Fruit fly (Drosophila melanogaster) whole organism, embryonic: ENCODE measurements around the gene eIF4G2.

Experiments used
- Antp ChIP-seq: fragments of 200-800 bp; sonication (Bioruptor generic); optimal IDR thresholded peaks from 3 replicates; lab custom pipeline; 2016; ENCODE audit warnings: missing biosample characterization, missing genetic modification characterization
- Bdp1 ChIP-seq: fragments of 200-800 bp; sonication (Bioruptor generic); optimal IDR thresholded peaks from 3 replicates; lab custom pipeline; 2016; ENCODE audit warnings: missing biosample characterization, missing genetic modification characterization
- BtbVII ChIP-seq: fragments of 200-800 bp; sonication (Bioruptor generic); optimal IDR thresholded peaks from 3 replicates; lab custom pipeline; 2017; ENCODE audit warnings: missing biosample characterization, mild to moderate bottlenecking, missing genetic modification characterization
- CG10147 ChIP-seq: fragments of 200-800 bp; sonication (Bioruptor generic); optimal IDR thresholded peaks from 2 replicates; lab custom pipeline; 2019; ENCODE audit warnings: missing biosample characterization, mild to moderate bottlenecking, missing genetic modification characterization, moderate library complexity
- CG10274 ChIP-seq: fragments of 200-800 bp; sonication (Bioruptor generic); optimal IDR thresholded peaks from 3 replicates; lab custom pipeline; 2017; ENCODE audit warnings: missing biosample characterization, mild to moderate bottlenecking, missing genetic modification characterization
- CG10979 ChIP-seq: fragments of 200-800 bp; sonication (Bioruptor generic); optimal IDR thresholded peaks from 2 replicates; lab custom pipeline; 2018; ENCODE audit warnings: missing biosample characterization, mild to moderate bottlenecking, missing genetic modification characterization, moderate library complexity
- CG11456 ChIP-seq: fragments of 200-800 bp; sonication (Bioruptor generic); IDR thresholded peaks from 3 replicates; pipeline ENCODE4 v1.3.6; 2022; ENCODE audit warnings: missing biosample characterization, missing genetic modification characterization
- CG11560 ChIP-seq: fragments of 200-800 bp; sonication (Bioruptor generic); IDR thresholded peaks from 3 replicates; pipeline ENCODE4 v1.3.6; 2022; ENCODE audit warnings: missing biosample characterization, missing genetic modification characterization
- CG1233 ChIP-seq: fragments of 200-800 bp; sonication (Bioruptor generic); optimal IDR thresholded peaks from 4 replicates; lab custom pipeline; 2018; ENCODE audit warnings: missing biosample characterization, mild to moderate bottlenecking, missing genetic modification characterization
- CG14965 ChIP-seq: fragments of 200-800 bp; sonication (Bioruptor generic); optimal IDR thresholded peaks from 2 replicates; lab custom pipeline; 2016; ENCODE audit warnings: missing biosample characterization, missing genetic modification characterization, borderline replicate concordance
- CG15514 ChIP-seq: fragments of 200-800 bp; sonication (Bioruptor generic); optimal IDR thresholded peaks from 3 replicates; lab custom pipeline; 2017; ENCODE audit warnings: missing biosample characterization, missing genetic modification characterization, mild to moderate bottlenecking, moderate library complexity, missing genetic modification reagents
- CG1602 ChIP-seq: fragments of 200-800 bp; sonication (Bioruptor generic); optimal IDR thresholded peaks from 3 replicates; lab custom pipeline; 2016; ENCODE audit warnings: missing biosample characterization, missing genetic modification characterization
- CG1603 ChIP-seq: fragments of 200-800 bp; sonication (Bioruptor generic); optimal IDR thresholded peaks from 2 replicates; lab custom pipeline; 2019; ENCODE audit warnings: missing biosample characterization, mild to moderate bottlenecking, missing genetic modification characterization, moderate library complexity
- CG17829 ChIP-seq: fragments of 200-800 bp; optimal IDR thresholded peaks from 2 replicates; lab custom pipeline; 2019; ENCODE audit warnings: missing biosample characterization, mild to moderate bottlenecking, missing genetic modification characterization, moderate library complexity
- CG2202 ChIP-seq: fragments of 200-800 bp; sonication (Bioruptor generic); optimal IDR thresholded peaks from 2 replicates; lab custom pipeline; 2018; ENCODE audit warnings: missing biosample characterization, mild to moderate bottlenecking, missing genetic modification characterization
- CG2678 ChIP-seq: fragments of 200-800 bp; sonication (Bioruptor generic); optimal IDR thresholded peaks from 3 replicates; lab custom pipeline; 2019; ENCODE audit warnings: missing biosample characterization, mild to moderate bottlenecking, missing genetic modification characterization, moderate library complexity
- CG31365 ChIP-seq: fragments of 200-800 bp; sonication (Bioruptor generic); optimal IDR thresholded peaks from 2 replicates; lab custom pipeline; 2018; ENCODE audit warnings: missing biosample characterization, mild to moderate bottlenecking, missing genetic modification characterization
- CG3163 ChIP-seq: fragments of 200-800 bp; sonication (Bioruptor generic); optimal IDR thresholded peaks from 3 replicates; lab custom pipeline; 2016; ENCODE audit warnings: missing biosample characterization, missing genetic modification characterization
- CG34224 ChIP-seq: fragments of 200-800 bp; sonication (Bioruptor generic); IDR thresholded peaks from 3 replicates; pipeline ENCODE4 v1.3.6; 2022; ENCODE audit warnings: missing biosample characterization, missing genetic modification characterization; ENCODE audit not compliant: partially characterized antibody
- CG3726 ChIP-seq: fragments of 200-800 bp; sonication (Bioruptor generic); IDR thresholded peaks from 3 replicates; pipeline ENCODE4, ENCODE4 v1.3.6; 2022; ENCODE audit warnings: missing biosample characterization, missing genetic modification characterization
- CG4360 ChIP-seq: fragments of 200-800 bp; sonication (Bioruptor generic); IDR thresholded peaks from 2 replicates; pipeline ENCODE4 v1.3.6; 2022; ENCODE audit warnings: missing biosample characterization, missing genetic modification characterization
- CG6683 ChIP-seq: fragments of 200-800 bp; sonication (Bioruptor generic); optimal IDR thresholded peaks from 2 replicates; lab custom pipeline; 2017; ENCODE audit warnings: missing biosample characterization, mild to moderate bottlenecking, missing genetic modification characterization, missing genetic modification reagents
- CG6689 ChIP-seq: fragments of 200-800 bp; sonication (Bioruptor generic); IDR thresholded peaks from 2 replicates; pipeline ENCODE4 v1.3.6; 2022; ENCODE audit warnings: missing biosample characterization, missing genetic modification characterization
- CG7271 ChIP-seq: fragments of 200-800 bp; sonication (Bioruptor generic); optimal IDR thresholded peaks from 2 replicates; lab custom pipeline; 2018; ENCODE audit warnings: missing biosample characterization, mild to moderate bottlenecking, missing genetic modification characterization, moderate library complexity
- CG9797 ChIP-seq: fragments of 200-800 bp; sonication (Bioruptor generic); optimal IDR thresholded peaks from 3 replicates; lab custom pipeline; 2018; ENCODE audit warnings: missing biosample characterization, mild to moderate bottlenecking, missing genetic modification characterization
- CHES-1-like ChIP-seq: fragments of 200-800 bp; sonication (Bioruptor generic); optimal IDR thresholded peaks from 2 replicates; lab custom pipeline; 2016; ENCODE audit warnings: missing biosample characterization, missing genetic modification characterization
- CoRest ChIP-seq: fragments of 200-800 bp; sonication (Bioruptor generic); optimal IDR thresholded peaks from 3 replicates; lab custom pipeline; 2018; ENCODE audit warnings: missing biosample characterization, mild to moderate bottlenecking, missing genetic modification characterization, moderate library complexity
- CrebB ChIP-seq: fragments of 200-800 bp; sonication (Bioruptor generic); optimal IDR thresholded peaks from 3 replicates; lab custom pipeline; 2018; ENCODE audit warnings: missing biosample characterization, mild to moderate bottlenecking, missing genetic modification characterization
- Ets65A ChIP-seq: fragments of 200-800 bp; sonication (Bioruptor generic); peaks from one replicate; lab custom pipeline; 2016; ENCODE audit warnings: missing biosample characterization, missing genetic modification characterization
- Fer1 ChIP-seq: fragments of 200-800 bp; sonication (Bioruptor generic); optimal IDR thresholded peaks from 2 replicates; lab custom pipeline; 2017; ENCODE audit warnings: missing biosample characterization, mild to moderate bottlenecking, missing genetic modification characterization
- HmgZ ChIP-seq: fragments of 200-800 bp; sonication (Bioruptor generic); optimal IDR thresholded peaks from 2 replicates; lab custom pipeline; 2018; ENCODE audit warnings: missing biosample characterization, mild to moderate bottlenecking, missing genetic modification characterization
- Myb ChIP-seq: fragments of 200-800 bp; sonication (Bioruptor generic); optimal IDR thresholded peaks from 2 replicates; lab custom pipeline; 2016; ENCODE audit warnings: missing biosample characterization, missing genetic modification characterization
- Nf-YA ChIP-seq: fragments of 200-800 bp; sonication (Bioruptor generic); IDR thresholded peaks from 2 replicates; pipeline ENCODE4 v1.3.6; 2022; ENCODE audit warnings: missing biosample characterization, missing genetic modification characterization
- Nf-YC ChIP-seq: fragments of 200-800 bp; optimal IDR thresholded peaks from 3 replicates; lab custom pipeline; 2019; ENCODE audit warnings: missing biosample characterization, mild to moderate bottlenecking, missing genetic modification characterization, moderate library complexity
- Sin3A ChIP-seq: fragments of >200 bp; optimal IDR thresholded peaks from 2 replicates; lab custom pipeline; 2018
- Sry-δ ChIP-seq: fragments of 200-800 bp; sonication (Bioruptor generic); optimal IDR thresholded peaks from 2 replicates; lab custom pipeline; 2016; ENCODE audit warnings: missing biosample characterization, missing genetic modification characterization
- Xrp1 ChIP-seq: fragments of 200-800 bp; sonication (Bioruptor generic); IDR thresholded peaks from 2 replicates; pipeline ENCODE4 v1.3.6; 2022; ENCODE audit warnings: missing biosample characterization, missing genetic modification characterization
- YL-1 ChIP-seq: fragments of 200-800 bp; sonication (Bioruptor generic); optimal IDR thresholded peaks from 3 replicates; lab custom pipeline; 2017; ENCODE audit warnings: missing biosample characterization, mild to moderate bottlenecking, missing genetic modification characterization
- amos ChIP-seq: fragments of 200-800 bp; sonication (Bioruptor generic); IDR thresholded peaks from 2 replicates; pipeline ENCODE4 v1.3.6; 2022; ENCODE audit warnings: missing biosample characterization, missing genetic modification characterization; ENCODE audit not compliant: partially characterized antibody
- chinmo ChIP-seq: fragments of 200-800 bp; sonication (Bioruptor generic); IDR thresholded peaks from 4 replicates; pipeline ENCODE4 v1.3.6; 2022; ENCODE audit warnings: missing biosample characterization, missing genetic modification characterization; ENCODE audit not compliant: partially characterized antibody
- ftz-f1 ChIP-seq: fragments of 200-800 bp; sonication (Bioruptor generic); optimal IDR thresholded peaks from 2 replicates; lab custom pipeline; 2016; ENCODE audit warnings: missing biosample characterization, missing genetic modification characterization
- hb ChIP-seq: fragments of 200-800 bp; sonication (Bioruptor generic); IDR thresholded peaks from 3 replicates; pipeline ENCODE4 v1.3.6; 2022; ENCODE audit warnings: missing biosample characterization, missing genetic modification characterization; ENCODE audit not compliant: partially characterized antibody
- hbn ChIP-seq: fragments of 200-800 bp; sonication (Bioruptor generic); IDR thresholded peaks from 2 replicates; pipeline ENCODE4 v1.3.6; 2022; ENCODE audit warnings: missing biosample characterization, missing genetic modification characterization; ENCODE audit not compliant: partially characterized antibody
- her ChIP-seq: fragments of 200-800 bp; sonication (Bioruptor generic); optimal IDR thresholded peaks from 2 replicates; lab custom pipeline; 2016; ENCODE audit warnings: missing biosample characterization, missing genetic modification characterization
- mld ChIP-seq: fragments of 200-800 bp; sonication (Bioruptor generic); IDR thresholded peaks from 3 replicates; pipeline ENCODE4 v1.3.6; 2022; ENCODE audit warnings: missing biosample characterization, missing genetic modification characterization; ENCODE audit not compliant: partially characterized antibody
- pho ChIP-seq: fragments of 200-800 bp; sonication (Bioruptor generic); optimal IDR thresholded peaks from 2 replicates; lab custom pipeline; 2016; ENCODE audit warnings: missing biosample characterization, missing genetic modification characterization
- ssp ChIP-seq: fragments of 200-800 bp; sonication (Bioruptor generic); IDR thresholded peaks from 2 replicates; pipeline ENCODE4 v1.3.6; 2022; ENCODE audit warnings: missing biosample characterization, missing genetic modification characterization
- tap ChIP-seq: fragments of 200-800 bp; optimal IDR thresholded peaks from 3 replicates; lab custom pipeline; 2019; ENCODE audit warnings: missing biosample characterization, mild to moderate bottlenecking, missing genetic modification characterization, moderate library complexity
- z ChIP-seq: fragments of 200-800 bp; sonication (Bioruptor generic); IDR thresholded peaks from 3 replicates; pipeline ENCODE4 v1.3.6; 2022; ENCODE audit warnings: missing biosample characterization, missing genetic modification characterization

The eIF4G2 gene

dm6 chr3R:23818879-23819408 lies at the start of gene eIF4G2, which contains the start of gene CG33111 (continued):
- TF ChIP-seq Antp (peak; percentile 41), CG3726 (GFP tag; lab: Robert Waterston, UW) (0 out of 3 replicates have a peak, but pooled peaks have one; percentile 44), CrebB (tag; lab: Kevin White, UChicago) (peak; percentile 68), HmgZ (peak; percentile 74), CG6689 (GFP tag; lab: Robert Waterston, UW) (no peak), z (GFP tag; lab: Robert Waterston, UW) (no peak), hbn (GFP tag; lab: Robert Waterston, UW) (peak; percentile 74), CG2202 (tag; lab: Kevin White, UChicago) (peak; percentile 23), CG34224 (GFP tag; lab: Robert Waterston, UW) (peak; percentile 74), CG31365 (peak; percentile 28), Nf-YC (tag; lab: Kevin White, UChicago) (peak; percentile 58), CG4360 (GFP tag; lab: Robert Waterston, UW) (0 out of 2 replicates have a peak, but pooled peaks have one; percentile 12), mld (peak; percentile 73; the same call in 2 of the 3 replicates), her (peak; percentile 43), CG1233 (GFP tag; lab: Kevin White, UChicago) (peak; percentile 34), chinmo (GFP tag; lab: Robert Waterston, UW) (peak; percentile 94; the same call in 3 of the 4 replicates), Sry-δ (GFP tag; lab: Kevin White, UChicago) (peak; percentile 97), Myb (peak; percentile 77), CG2678 (tag; lab: Kevin White, UChicago) (peak; percentile 18), tap (tag; lab: Kevin White, UChicago) (peak; percentile 21), CG9797 (GFP tag; lab: Kevin White, UChicago) (peak; percentile 97), Fer1 (GFP tag; lab: Kevin White, UChicago) (peak; percentile 41), pho (GFP tag; lab: Kevin White, UChicago) (peak; percentile 48), ftz-f1 (GFP tag; lab: Kevin White, UChicago) (peak; percentile 17), YL-1 (peak; percentile 91), CG11560 (tag; lab: Robert Waterston, UW) (peak; percentile 69; the same call in 2 of the 3 replicates), CG10274 (GFP tag; lab: Kevin White, UChicago) (no peak), ssp (GFP tag; lab: Robert Waterston, UW) (0 out of 2 replicates have a peak, but pooled peaks have one; percentile 17), CoRest (peak; percentile 62), Bdp1 (GFP tag; lab: Kevin White, UChicago) (peak; percentile 14), Xrp1 (GFP tag; lab: Robert Waterston, UW) (peak; percentile 38; the same call in 1 of the 2 replicates), CG10147 (peak; percentile 28), Ets65A (GFP tag; lab: Kevin White, UChicago) (peak; percentile 91), CHES-1-like (peak; percentile 62), amos (GFP tag; lab: Robert Waterston, UW) (peak; percentile 93), CG10979 (tag; lab: Kevin White, UChicago) (peak; percentile 22), BtbVII (peak; percentile 33), Nf-YA (GFP tag; lab: Robert Waterston, UW) (no peak), CG6683 (GFP tag; lab: Kevin White, UChicago) (no peak), CG1603 (tag; lab: Kevin White, UChicago) (peak; percentile 89), CG11456 (GFP tag; lab: Robert Waterston, UW) (peak; percentile 35; the same call in 1 of the 3 replicates), hb (GFP tag; lab: Robert Waterston, UW) (peak; percentile 76; the same call in 2 of the 3 replicates), CG1602 (GFP tag; lab: Kevin White, UChicago) (peak; percentile 19), CG15514 (peak; percentile 78), Sin3A (lab: Kevin White, UChicago) (peak; percentile 67), CG14965 (no peak), CG3163 (GFP tag; lab: Kevin White, UChicago) (no peak), CG7271 (tag; lab: Kevin White, UChicago) (no peak), CG17829 (tag; lab: Kevin White, UChicago) (peak; percentile 54)
